Worm (Caenorhabditis elegans): ENCODE results near the gene T12A2.21.

- TF ChIP-seq nhr-12 (tag; optimal IDR thresholded peaks at IDR 0.05) (no peak), snpc-4 (tag; optimal IDR thresholded peaks at IDR 0.05) (no peak), mab-5 (tag; optimal IDR thresholded peaks at IDR 0.05) (no peak), sptf-1 (tag; optimal IDR thresholded peaks at IDR 0.05) (no peak), hlh-1 (tag; optimal IDR thresholded peaks at IDR 0.05) (no peak), cnd-1 (tag; optimal IDR thresholded peaks at IDR 0.05) (no peak), elt-3 (tag; optimal IDR thresholded peaks at IDR 0.05) (no peak), ztf-11 (tag; optimal IDR thresholded peaks at IDR 0.05) (no peak), nhr-237 (tag; optimal IDR thresholded peaks at IDR 0.05) (no peak), elt-1 (tag; optimal IDR thresholded peaks at IDR 0.05; ENCODE audit: borderline replicate concordance, insufficient read depth) (no peak), lsy-2 (tag; optimal IDR thresholded peaks at IDR 0.05) (no peak)
Observed at ce11 chrIII:6194480-6194879, 42.1 kb downstream of the T12A2.21 start, which contains the start of gene ugt-66.
